Worm (Caenorhabditis elegans): Measurements from ENCODE around the gene math-6.

DNA sequence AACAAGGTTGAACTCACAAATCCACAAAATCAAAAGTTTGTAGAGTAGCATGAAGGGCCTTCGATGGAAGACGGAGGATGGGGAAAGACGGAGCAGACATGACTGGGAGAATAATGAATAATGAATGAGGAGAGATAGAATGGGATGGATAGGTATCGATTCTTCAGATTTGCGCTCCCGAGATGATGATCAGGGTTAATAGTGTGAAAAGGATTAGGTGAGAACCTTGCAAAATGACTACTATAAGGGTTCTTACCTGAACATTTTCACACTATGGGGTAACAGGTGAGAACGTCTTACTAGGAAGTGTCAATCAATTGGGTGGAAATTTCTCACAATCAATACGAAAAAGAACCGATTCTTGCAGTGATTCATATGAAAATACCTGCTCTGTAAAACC, 34.2 kb downstream of the math-6 start, which contains the start of gene fbxb-96:
- TF ChIP-seq pqm-1 (tag; optimal IDR thresholded peaks at IDR 0.05) (no peak), ama-1 (optimal IDR thresholded peaks at IDR 0.05) (no peak), nhr-11 (tag; optimal IDR thresholded peaks at IDR 0.05) (no peak), pha-4 (tag; optimal IDR thresholded peaks at IDR 0.05) (no peak), che-1 (tag; optimal IDR thresholded peaks at IDR 0.05) (no peak), mec-3 (tag; optimal IDR thresholded peaks at IDR 0.05; ENCODE audit: borderline replicate concordance) (no peak), ceh-9 (tag; optimal IDR thresholded peaks at IDR 0.05) (no peak), dmd-4 (tag; optimal IDR thresholded peaks at IDR 0.05; ENCODE audit: borderline replicate concordance) (no peak), hlh-30 (tag; optimal IDR thresholded peaks at IDR 0.05; ENCODE audit: insufficient read depth) (no peak), ceh-22 (tag; optimal IDR thresholded peaks at IDR 0.05) (no peak), hlh-15 (tag; optimal IDR thresholded peaks at IDR 0.05) (no peak), nhr-232 (tag; optimal IDR thresholded peaks at IDR 0.05) (no peak), unc-86 (tag; optimal IDR thresholded peaks at IDR 0.05) (no peak), gmeb-2 (tag; optimal IDR thresholded peaks at IDR 0.05) (no peak)
